Worm (Caenorhabditis elegans): ENCODE data around the gene droe-8.

DNA sequence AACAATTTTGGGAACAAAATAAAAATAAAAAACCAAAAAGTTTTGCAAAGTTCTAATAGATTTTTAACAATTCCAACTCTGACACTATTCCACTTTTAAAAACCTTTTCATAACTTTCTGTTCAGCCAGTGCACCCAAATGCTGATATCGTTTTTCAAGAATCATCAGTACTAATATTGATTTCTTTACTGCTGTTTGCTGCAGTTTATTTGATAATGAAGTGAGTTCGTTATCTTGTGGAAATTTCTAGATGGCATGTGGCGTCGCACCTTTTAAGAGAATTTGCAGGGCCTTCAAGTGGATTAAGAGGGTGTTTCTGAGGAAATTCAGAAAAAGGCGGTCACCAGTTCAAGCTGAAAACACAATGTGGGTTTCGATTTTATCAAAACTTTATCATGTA lies 4.7 kb downstream of the droe-8 start:
- TF ChIP-seq pqm-1 (tag; optimal IDR thresholded peaks at IDR 0.05) = no peak
- TF ChIP-seq R02D3.7 (tag; optimal IDR thresholded peaks at IDR 0.05) = no peak
- TF ChIP-seq pha-4 (tag; optimal IDR thresholded peaks at IDR 0.05) = no peak
- no peak for TF ChIP-seq aly-2 (tag; optimal IDR thresholded peaks at IDR 0.05)

All from whole organism, L3 larva.